Worm (Caenorhabditis elegans): ENCODE measurements around the gene D2045.8.

DNA sequence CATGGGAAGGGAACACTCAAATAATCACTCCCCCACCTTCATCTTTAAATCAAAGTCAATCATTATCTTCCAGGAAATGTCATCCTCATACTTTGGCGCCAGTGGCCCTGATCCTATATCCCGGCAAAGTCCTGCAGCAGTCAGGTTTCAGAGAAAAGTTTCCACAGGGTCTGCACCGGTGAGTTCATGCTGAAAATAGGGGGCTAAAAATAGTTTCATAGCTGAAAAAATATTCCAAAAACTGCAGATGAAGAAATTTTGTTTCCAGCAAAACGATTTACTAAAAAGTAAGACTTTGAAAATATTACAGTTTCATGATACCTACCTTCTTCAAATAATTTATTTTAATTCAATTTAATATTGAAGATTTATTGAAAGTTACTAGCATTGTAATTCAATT lies 6.0 kb downstream of the D2045.8 start, which contains the start of gene ptr-25:
- no peak for TF ChIP-seq che-1 (tag; optimal IDR thresholded peaks at IDR 0.05)
- no peak for TF ChIP-seq elt-2 (tag; optimal IDR thresholded peaks at IDR 0.05)
- no peak for TF ChIP-seq hlh-30 (tag; optimal IDR thresholded peaks at IDR 0.05; ENCODE audit: insufficient read depth)
- no peak for TF ChIP-seq dmd-4 (tag; optimal IDR thresholded peaks at IDR 0.05; ENCODE audit: borderline replicate concordance)
- no peak for TF ChIP-seq ceh-22 (tag; optimal IDR thresholded peaks at IDR 0.05)
- TF ChIP-seq nhr-232 (tag; optimal IDR thresholded peaks at IDR 0.05), result no peak
- TF ChIP-seq ets-4 (tag; optimal IDR thresholded peaks at IDR 0.05), result no peak
